Worm (Caenorhabditis elegans) whole organism, mixed stage, embryonic: ENCODE results near the gene pqn-29.

Experiments used
- nhr-237 ChIP-seq: fragments of 150-350 bp; optimal IDR thresholded peaks from 2 replicates; lab custom pipeline; 2014; ENCODE audit warnings: missing biosample characterization, missing genetic modification characterization
- pha-4 ChIP-seq: fragments of 150-350 bp; optimal IDR thresholded peaks from 2 replicates; lab custom pipeline; 2018; ENCODE audit warnings: missing biosample characterization, missing genetic modification reagents, missing genetic modification characterization

- TF ChIP-seq nhr-237 (no peak), pha-4 (no peak)
These were observed 21.9 kb upstream of the pqn-29 start for ce11 chrIII:4668073-4668472.
